Fruit fly (Drosophila melanogaster) whole organism, prepupa: ENCODE measurements around the gene CG31465.

Experiments
- CG10631 ChIP-seq: fragments of 200-800 bp; sonication (Bioruptor generic); optimal IDR thresholded peaks from 2 replicates; lab custom pipeline; 2016; ENCODE audit warnings: missing biosample characterization, missing genetic modification characterization
- CG11294 ChIP-seq: fragments of 200-800 bp; sonication (Bioruptor generic); IDR thresholded peaks from 2 replicates; pipeline ENCODE4 v1.3.6; 2022; ENCODE audit warnings: missing biosample characterization, missing genetic modification characterization
- CG11762 ChIP-seq: fragments of 200-800 bp; sonication (Bioruptor generic); optimal IDR thresholded peaks from 3 replicates; lab custom pipeline; 2016; ENCODE audit warnings: missing biosample characterization, missing genetic modification characterization; ENCODE audit not compliant: insufficient read depth
- CG11902 ChIP-seq: fragments of 200-800 bp; sonication (Bioruptor generic); optimal IDR thresholded peaks from 3 replicates; lab custom pipeline; 2016; ENCODE audit warnings: missing biosample characterization, missing genetic modification characterization
- CG1621 ChIP-seq: fragments of 200-800 bp; sonication (Bioruptor generic); optimal IDR thresholded peaks from 3 replicates; lab custom pipeline; 2018; ENCODE audit warnings: missing biosample characterization, mild to moderate bottlenecking, missing genetic modification characterization
- CG16779 ChIP-seq: fragments of 200-800 bp; sonication (Bioruptor generic); optimal IDR thresholded peaks from 3 replicates; lab custom pipeline; 2017; ENCODE audit warnings: missing biosample characterization, mild to moderate bottlenecking, missing genetic modification characterization
- CG31627 ChIP-seq: fragments of 200-800 bp; sonication (Bioruptor generic); optimal IDR thresholded peaks from 3 replicates; lab custom pipeline; 2016; ENCODE audit warnings: missing biosample characterization, missing genetic modification characterization
- CG32006 ChIP-seq: fragments of 200-800 bp; sonication (Bioruptor generic); optimal IDR thresholded peaks from 3 replicates; lab custom pipeline; 2017; ENCODE audit warnings: missing biosample characterization, mild to moderate bottlenecking, missing genetic modification characterization
- CG34406 ChIP-seq: fragments of 200-800 bp; sonication (Bioruptor generic); optimal IDR thresholded peaks from 3 replicates; lab custom pipeline; 2016; ENCODE audit warnings: missing biosample characterization, missing genetic modification characterization
- CG4318 ChIP-seq: fragments of 200-800 bp; sonication (Bioruptor generic); optimal IDR thresholded peaks from 3 replicates; lab custom pipeline; 2017; ENCODE audit warnings: missing biosample characterization, mild to moderate bottlenecking, missing genetic modification characterization
- CG6163 ChIP-seq: fragments of 200-800 bp; sonication (Bioruptor generic); IDR thresholded peaks from 3 replicates; pipeline ENCODE4 v1.3.6; 2022; ENCODE audit warnings: missing biosample characterization, missing genetic modification characterization
- CG6276 ChIP-seq: fragments of 200-800 bp; sonication (Bioruptor generic); optimal IDR thresholded peaks from 2 replicates; lab custom pipeline; 2017; ENCODE audit warnings: missing biosample characterization, mild to moderate bottlenecking, missing genetic modification characterization
- CG6792 ChIP-seq: fragments of 200-800 bp; sonication (Bioruptor generic); optimal IDR thresholded peaks from 3 replicates; lab custom pipeline; 2016; ENCODE audit warnings: missing biosample characterization, missing genetic modification characterization
- CG6808 ChIP-seq: fragments of 200-800 bp; sonication (Bioruptor generic); optimal IDR thresholded peaks from 3 replicates; lab custom pipeline; 2017; ENCODE audit warnings: missing biosample characterization, missing genetic modification characterization, mild to moderate bottlenecking, moderate library complexity, missing genetic modification reagents
- CG6854 ChIP-seq: fragments of 200-800 bp; sonication (Bioruptor generic); optimal IDR thresholded peaks from 2 replicates; lab custom pipeline; 2017; ENCODE audit warnings: missing biosample characterization, mild to moderate bottlenecking, missing genetic modification characterization
- CG8119 ChIP-seq: fragments of 200-800 bp; sonication (Bioruptor generic); IDR thresholded peaks from 3 replicates; pipeline ENCODE4 v1.3.6; 2022; ENCODE audit warnings: missing biosample characterization, missing genetic modification characterization
- CG8319 ChIP-seq: fragments of 200-800 bp; sonication (Bioruptor generic); optimal IDR thresholded peaks from 3 replicates; lab custom pipeline; 2016; ENCODE audit warnings: missing biosample characterization, missing genetic modification characterization
- CG9139 ChIP-seq: fragments of 200-800 bp; sonication (Bioruptor generic); optimal IDR thresholded peaks from 3 replicates; lab custom pipeline; 2017; ENCODE audit warnings: missing biosample characterization, mild to moderate bottlenecking, missing genetic modification characterization
- Eip75B ChIP-seq: fragments of 200-800 bp; sonication (Bioruptor generic); optimal IDR thresholded peaks from 3 replicates; lab custom pipeline; 2016; ENCODE audit warnings: missing biosample characterization, missing genetic modification characterization
- Eip93F ChIP-seq: fragments of 200-800 bp; sonication (Bioruptor generic); optimal IDR thresholded peaks from 2 replicates; lab custom pipeline; 2016; ENCODE audit warnings: missing biosample characterization, mild to moderate bottlenecking, missing genetic modification characterization
- Ets21C ChIP-seq: fragments of 200-800 bp; sonication (Bioruptor generic); optimal IDR thresholded peaks from 3 replicates; lab custom pipeline; 2016; ENCODE audit warnings: missing biosample characterization, missing genetic modification characterization
- Ets96B ChIP-seq: fragments of 200-800 bp; optimal IDR thresholded peaks from 2 replicates; lab custom pipeline; 2019; ENCODE audit warnings: missing biosample characterization, mild to moderate bottlenecking, missing genetic modification characterization, moderate library complexity
- Gug ChIP-seq: fragments of 200-800 bp; sonication (Bioruptor generic); IDR thresholded peaks from 2 replicates; pipeline ENCODE4 v1.3.6; 2022; ENCODE audit warnings: missing biosample characterization, missing genetic modification characterization
- Hr38 ChIP-seq: sonication (Bioruptor generic); optimal IDR thresholded peaks from 2 replicates; lab custom pipeline; 2016; ENCODE audit warnings: missing biosample characterization, missing genetic modification characterization
- Hr39 ChIP-seq: fragments of 200-800 bp; sonication (Bioruptor generic); optimal IDR thresholded peaks from 2 replicates; lab custom pipeline; 2016; ENCODE audit warnings: missing biosample characterization, missing genetic modification characterization
- Hr4 ChIP-seq: fragments of 200-800 bp; sonication (Bioruptor generic); optimal IDR thresholded peaks from 3 replicates; lab custom pipeline; 2016; ENCODE audit warnings: missing biosample characterization, missing genetic modification characterization
- Lpt ChIP-seq: fragments of 200-800 bp; sonication (Bioruptor generic); optimal IDR thresholded peaks from 3 replicates; lab custom pipeline; 2016; ENCODE audit warnings: missing biosample characterization, missing genetic modification characterization
- OdsH ChIP-seq: fragments of 200-800 bp; sonication (Bioruptor generic); optimal IDR thresholded peaks from 3 replicates; lab custom pipeline; 2016; ENCODE audit warnings: missing biosample characterization, missing genetic modification characterization
- Smox ChIP-seq: fragments of 200-800 bp; sonication (Bioruptor generic); optimal IDR thresholded peaks from 3 replicates; lab custom pipeline; 2016; ENCODE audit warnings: missing biosample characterization, missing genetic modification characterization
- Sox102F ChIP-seq: fragments of 200-800 bp; sonication (Bioruptor generic); optimal IDR thresholded peaks from 2 replicates; lab custom pipeline; 2016; ENCODE audit warnings: missing biosample characterization, mild to moderate bottlenecking, missing genetic modification characterization
- Sox14 ChIP-seq: fragments of 200-800 bp; sonication (Bioruptor generic); optimal IDR thresholded peaks from 3 replicates; lab custom pipeline; 2016; ENCODE audit warnings: missing biosample characterization, missing genetic modification characterization
- Sox15 ChIP-seq: fragments of 200-800 bp; sonication (Bioruptor generic); optimal IDR thresholded peaks from 3 replicates; lab custom pipeline; 2016; ENCODE audit warnings: missing biosample characterization, missing genetic modification characterization
- achi ChIP-seq: fragments of 200-800 bp; sonication (Bioruptor generic); optimal IDR thresholded peaks from 3 replicates; lab custom pipeline; 2016; ENCODE audit warnings: missing biosample characterization, missing genetic modification characterization
- acj6 ChIP-seq: fragments of 200-800 bp; sonication (Bioruptor generic); optimal IDR thresholded peaks from 3 replicates; lab custom pipeline; 2016; ENCODE audit warnings: missing biosample characterization, missing genetic modification characterization
- cyc ChIP-seq: fragments of 200-800 bp; sonication (Bioruptor generic); optimal IDR thresholded peaks from 3 replicates; lab custom pipeline; 2016; ENCODE audit warnings: missing biosample characterization, missing genetic modification characterization
- dac ChIP-seq: fragments of 200-800 bp; sonication (Bioruptor generic); optimal IDR thresholded peaks from 2 replicates; lab custom pipeline; 2017; ENCODE audit warnings: missing biosample characterization, mild to moderate bottlenecking, missing genetic modification characterization
- dsx ChIP-seq: fragments of 200-800 bp; optimal IDR thresholded peaks from 3 replicates; lab custom pipeline; 2019; ENCODE audit warnings: missing biosample characterization, mild to moderate bottlenecking, missing genetic modification characterization, moderate library complexity; ENCODE audit not compliant: poor library complexity, severe bottlenecking
- fd59A ChIP-seq: fragments of 200-800 bp; sonication (Bioruptor generic); optimal IDR thresholded peaks from 2 replicates; lab custom pipeline; 2017; ENCODE audit warnings: missing biosample characterization, mild to moderate bottlenecking, missing genetic modification characterization, missing genetic modification reagents
- fd85E ChIP-seq: fragments of 200-800 bp; sonication (Bioruptor generic); optimal IDR thresholded peaks from 3 replicates; lab custom pipeline; 2016; ENCODE audit warnings: missing biosample characterization, missing genetic modification characterization
- fkh ChIP-seq: fragments of 200-800 bp; sonication (Bioruptor generic); optimal IDR thresholded peaks from 3 replicates; lab custom pipeline; 2017; ENCODE audit warnings: missing biosample characterization, mild to moderate bottlenecking, missing genetic modification characterization, moderate library complexity
- lz ChIP-seq: fragments of 200-800 bp; sonication (Bioruptor generic); optimal IDR thresholded peaks from 3 replicates; lab custom pipeline; 2016; ENCODE audit warnings: missing biosample characterization, missing genetic modification characterization
- net ChIP-seq: fragments of 200-800 bp; sonication (Bioruptor generic); optimal IDR thresholded peaks from 3 replicates; lab custom pipeline; 2016; ENCODE audit warnings: missing biosample characterization, missing genetic modification characterization
- spab ChIP-seq: fragments of 200-800 bp; sonication (Bioruptor generic); optimal IDR thresholded peaks from 2 replicates; lab custom pipeline; 2017; ENCODE audit warnings: missing biosample characterization, mild to moderate bottlenecking, missing genetic modification characterization, missing genetic modification reagents
- ss ChIP-seq, 2 experiments: fragments of 200-800 bp; sonication (Bioruptor generic); optimal IDR thresholded peaks; 2 replicates in 1 of 2; 3 replicates in 1 of 2; lab custom pipeline; 2017 to 2018; ENCODE audit warnings: mild to moderate bottlenecking in 2 of 2, missing biosample characterization in 2 of 2, missing genetic modification characterization in 2 of 2, moderate library complexity in 1 of 2
- svp ChIP-seq: fragments of 200-800 bp; sonication (Bioruptor generic); peaks from one replicate; lab custom pipeline; 2016; ENCODE audit warnings: missing biosample characterization, missing genetic modification characterization
- topi ChIP-seq: fragments of 200-800 bp; sonication (Bioruptor generic); optimal IDR thresholded peaks from 3 replicates; lab custom pipeline; 2016; ENCODE audit warnings: missing biosample characterization, missing genetic modification characterization
- vri ChIP-seq: fragments of 200-800 bp; sonication (Bioruptor generic); optimal IDR thresholded peaks from 3 replicates; lab custom pipeline; 2016; ENCODE audit warnings: missing biosample characterization, mild to moderate bottlenecking, missing genetic modification characterization

The CG31465 gene

DNA sequence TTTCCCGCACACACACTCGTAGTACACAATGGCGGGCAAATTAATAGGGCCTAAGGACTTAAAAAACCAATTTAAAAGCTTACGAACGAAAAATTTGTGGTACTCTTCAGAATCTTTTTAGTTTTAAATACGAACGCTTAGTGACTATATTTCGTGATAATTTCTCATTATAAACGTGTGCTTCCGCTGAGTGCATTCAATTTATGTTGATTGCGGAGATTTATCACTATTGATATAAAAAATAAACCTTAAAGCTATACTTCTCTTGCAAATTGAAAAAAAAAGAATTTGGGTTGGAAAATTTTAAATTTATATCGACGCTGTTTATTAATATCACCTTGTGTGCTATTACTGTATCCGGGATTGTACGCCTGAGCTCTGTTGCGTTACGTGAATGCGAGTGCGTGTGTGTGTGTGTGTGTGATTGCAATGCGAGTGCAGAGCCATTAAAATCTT is 31.6 kb upstream of the CG31465 start (continued):
- TF ChIP-seq topi (peak; percentile 98), CG16779 (peak; percentile 94), Hr39 (GFP tag; lab: Kevin White, UChicago) (peak; percentile 96), fkh (GFP tag; lab: Kevin White, UChicago) (peak; percentile 24), svp (peak; percentile 98), CG6808 (peak; percentile 96), net (peak; percentile 95), CG11902 (peak; percentile 93), lz (GFP tag; lab: Kevin White, UChicago) (peak; percentile 98), CG6792 (GFP tag; lab: Kevin White, UChicago) (peak; percentile 97), Lpt (peak; percentile 95), CG1621 (tag; lab: Kevin White, UChicago) (peak; percentile 78), OdsH (GFP tag; lab: Kevin White, UChicago) (peak; percentile 95), fd85E (GFP tag; lab: Kevin White, UChicago) (peak; percentile 80), fd59A (GFP tag; lab: Kevin White, UChicago) (peak; percentile 94), spab (GFP tag; lab: Kevin White, UChicago) (peak; percentile 96)

DNA sequence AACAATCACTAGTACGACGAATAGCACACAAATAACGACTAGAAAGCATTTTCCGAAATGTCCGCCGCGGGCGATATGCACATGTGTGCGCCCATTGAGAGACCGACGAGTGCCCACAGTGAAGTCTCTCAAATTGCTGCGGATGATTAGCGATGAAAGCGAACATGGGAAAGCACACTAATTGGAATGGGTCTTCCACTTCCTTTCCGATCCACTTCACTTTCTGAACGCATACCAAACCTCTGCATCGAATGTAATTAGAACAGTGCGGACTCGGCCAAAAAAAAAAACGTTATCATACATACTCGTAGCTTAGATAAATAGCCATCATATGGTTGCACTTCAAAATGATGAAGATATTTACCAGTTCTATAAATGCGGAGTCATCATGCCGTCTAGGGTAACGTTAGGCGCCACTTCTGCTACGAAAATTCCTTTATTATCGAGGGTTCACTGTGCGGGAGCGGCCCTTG is 30.6 kb upstream of the CG31465 start:
- TF ChIP-seq achi = peak; percentile 56
- peak; percentile 71 for TF ChIP-seq svp
- no peak for TF ChIP-seq CG11762 (GFP tag; lab: Kevin White, UChicago)
- TF ChIP-seq Sox15 = no peak
- peak; percentile 10 for TF ChIP-seq topi
- TF ChIP-seq acj6 (GFP tag; lab: Kevin White, UChicago) = no peak
- no peak for TF ChIP-seq Hr38 (GFP tag; lab: Kevin White, UChicago)
- peak; percentile 28 for TF ChIP-seq OdsH (GFP tag; lab: Kevin White, UChicago)
- peak; percentile 7 for TF ChIP-seq CG6276
- TF ChIP-seq Hr4 (GFP tag; lab: Kevin White, UChicago) = peak; percentile 65
- 0 out of 3 replicates have a peak, but pooled peaks have one; percentile 45 for TF ChIP-seq CG6163
- no peak for TF ChIP-seq Sox102F (GFP tag; lab: Kevin White, UChicago)
- TF ChIP-seq CG9139 (GFP tag; lab: Kevin White, UChicago) = no peak
- peak; percentile 37 for TF ChIP-seq lz (GFP tag; lab: Kevin White, UChicago)
- TF ChIP-seq vri (GFP tag; lab: Kevin White, UChicago) = no peak
- no peak for TF ChIP-seq CG8319 (GFP tag; lab: Kevin White, UChicago)
- TF ChIP-seq CG6808 = peak; percentile 34
- peak; percentile 5 for TF ChIP-seq Hr39 (GFP tag; lab: Kevin White, UChicago)
- no peak for TF ChIP-seq Eip93F (GFP tag; lab: Kevin White, UChicago)
- TF ChIP-seq CG10631 (GFP tag; lab: Kevin White, UChicago) = peak; percentile 41
- no peak for TF ChIP-seq ss (GFP tag; optimal IDR thresholded peaks at IDR 0.05; lab: Kevin White, UChicago)
- peak; percentile 58 for TF ChIP-seq Sox14 (GFP tag; lab: Kevin White, UChicago)
- no peak for TF ChIP-seq CG1621 (tag; lab: Kevin White, UChicago)
- TF ChIP-seq CG11902 = no peak
- no peak for TF ChIP-seq fd85E (GFP tag; lab: Kevin White, UChicago)
- no peak for TF ChIP-seq CG6854 (GFP tag; lab: Kevin White, UChicago)
- no peak for TF ChIP-seq CG16779
- TF ChIP-seq CG32006 (GFP tag; lab: Kevin White, UChicago) = peak; percentile 73
- TF ChIP-seq Gug (GFP tag; lab: Robert Waterston, UW) = 0 out of 2 replicates have a peak, but pooled peaks have one; percentile 48
- TF ChIP-seq CG8119 (GFP tag; lab: Robert Waterston, UW) = peak; percentile 64
- TF ChIP-seq CG31627 (GFP tag; lab: Kevin White, UChicago) = peak; percentile 36
- peak; percentile 11 for TF ChIP-seq CG6792 (GFP tag; lab: Kevin White, UChicago)
- peak; percentile 15 for TF ChIP-seq net
- no peak for TF ChIP-seq fd59A (GFP tag; lab: Kevin White, UChicago)
- TF ChIP-seq dac (GFP tag; lab: Kevin White, UChicago) = peak; percentile 9
- peak; percentile 32 for TF ChIP-seq fkh (GFP tag; lab: Kevin White, UChicago)
- no peak for TF ChIP-seq Smox (GFP tag; lab: Kevin White, UChicago)
- no peak for TF ChIP-seq CG34406 (GFP tag; lab: Kevin White, UChicago)
- TF ChIP-seq Lpt = no peak
- peak; percentile 51; the same call in 1 of the 2 replicates for TF ChIP-seq CG11294 (GFP tag; lab: Robert Waterston, UW)
- TF ChIP-seq CG4318 (GFP tag; lab: Kevin White, UChicago) = peak; percentile 13
- TF ChIP-seq Ets96B = no peak
- TF ChIP-seq Ets21C (GFP tag; lab: Kevin White, UChicago) = no peak
- TF ChIP-seq dsx (GFP tag; lab: Kevin White, UChicago) = no peak
- no peak for TF ChIP-seq cyc (GFP tag; lab: Kevin White, UChicago)
- peak; percentile 35 for TF ChIP-seq Eip75B
